Fruit fly (Drosophila melanogaster) whole organism: ENCODE measurements around the gene CG1695.
A peak's percentile ranks its signal among the peaks of the same experiment; 100 is the strongest.

Experiments used
- CG8478 ChIP-seq: fragments of >200 bp; optimal IDR thresholded peaks from 2 replicates; lab custom pipeline; 2018; ENCODE audit warnings: inconsistent platforms
- Dll ChIP-seq: fragments of >200 bp; optimal IDR thresholded peaks from 2 replicates; lab custom pipeline; 2017
- EcR ChIP-seq, 2 experiments: fragments of >200 bp; optimal IDR thresholded peaks; 2 replicates each; lab custom pipeline; 2017; ENCODE audit warnings: missing biosample characterization in 2 of 2, missing genetic modification characterization in 2 of 2, missing genetic modification reagents in 2 of 2
- pan ChIP-seq: fragments of >200 bp; optimal IDR thresholded peaks from 2 replicates; lab custom pipeline; 2017
- psq ChIP-seq: fragments of >200 bp; optimal IDR thresholded peaks from 2 replicates; lab custom pipeline; 2017
- usp ChIP-seq: fragments of >200 bp; optimal IDR thresholded peaks from 2 replicates; lab custom pipeline; 2017; ENCODE audit warnings: missing biosample characterization, missing genetic modification characterization, mixed read lengths

CG1695 gene

dm6 chrX:20433345-20434332, at the start of gene CG1695:
TSS of gene CG1695 (plus strand) at chrX:20433950.
- TF ChIP-seq usp (GFP tag; lab: Kevin White, UChicago) (no peak), psq (no peak), EcR (GFP tag; optimal IDR thresholded peaks at IDR 0.05; lab: Kevin White, UChicago) (no peak)

DNA sequence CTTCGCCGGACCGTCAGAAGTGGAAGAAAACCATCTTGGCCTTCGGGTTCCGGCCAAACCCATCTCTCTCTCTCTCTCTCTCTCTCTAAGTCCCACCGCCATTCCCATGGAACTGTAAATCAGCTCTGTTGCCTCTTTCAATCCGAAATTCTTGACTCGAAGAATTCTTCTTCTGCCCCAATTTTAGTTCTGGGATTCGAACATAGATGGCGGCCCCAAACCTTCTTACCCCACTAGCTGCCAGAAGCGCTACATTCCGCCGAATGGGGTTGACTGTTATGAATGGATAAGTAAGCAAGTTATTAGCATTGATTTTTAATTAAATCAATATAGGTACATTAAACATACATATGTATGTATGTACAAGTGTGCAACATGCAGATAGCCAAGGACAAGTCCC, 47.9 kb upstream of the CG1695 start:
- no peak for TF ChIP-seq Dll (lab: Kevin White, UChicago)
- TF ChIP-seq CG8478 (lab: Kevin White, UChicago) = no peak
- no peak for TF ChIP-seq psq
- TF ChIP-seq pan (lab: Kevin White, UChicago) = no peak
- TF ChIP-seq usp (GFP tag; lab: Kevin White, UChicago) = no peak
- TF ChIP-seq EcR (GFP tag; optimal IDR thresholded peaks at IDR 0.05; lab: Kevin White, UChicago) = no peak

- TF ChIP-seq Dll (lab: Kevin White, UChicago) (no peak), CG8478 (lab: Kevin White, UChicago) (no peak), usp (GFP tag; lab: Kevin White, UChicago) (no peak), EcR (GFP tag; optimal IDR thresholded peaks at IDR 0.05; lab: Kevin White, UChicago) (no peak), pan (lab: Kevin White, UChicago) (no peak), psq (no peak)
Measured at dm6 chrX:20389633-20390032, 44.1 kb upstream of the CG1695 start.

dm6 chrX:20390706-20391105, 43.0 kb upstream of the CG1695 start, which contains the start of gene jb:
TSS of gene jb (minus strand) at chrX:20390806.
- TF ChIP-seq pan (lab: Kevin White, UChicago) (no peak), Dll (lab: Kevin White, UChicago) (no peak), EcR (GFP tag; optimal IDR thresholded peaks at IDR 0.05; lab: Kevin White, UChicago) (no peak), usp (GFP tag; lab: Kevin White, UChicago) (no peak), psq (no peak), CG8478 (lab: Kevin White, UChicago) (no peak)

dm6 chrX:20391230-20391629, 42.5 kb upstream of the CG1695 start:
- TF ChIP-seq EcR (GFP tag; optimal IDR thresholded peaks at IDR 0.05; lab: Kevin White, UChicago) = no peak
- no peak for TF ChIP-seq psq

- TF ChIP-seq CG8478 (lab: Kevin White, UChicago) = no peak
- TF ChIP-seq pan (lab: Kevin White, UChicago) = no peak
- no peak for TF ChIP-seq Dll (lab: Kevin White, UChicago)
- TF ChIP-seq usp (GFP tag; lab: Kevin White, UChicago) = no peak
- TF ChIP-seq psq = no peak
- TF ChIP-seq EcR (GFP tag; optimal IDR thresholded peaks at IDR 0.05; lab: Kevin White, UChicago) = no peak
Measured at dm6 chrX:20393580-20393979, 40.2 kb upstream of the CG1695 start, which contains the start of gene Syx16. TSS of gene Syx16 (minus strand) at chrX:20393751.

- TF ChIP-seq Dll (lab: Kevin White, UChicago) (no peak), psq (no peak), CG8478 (lab: Kevin White, UChicago) (no peak), pan (lab: Kevin White, UChicago) (no peak), EcR (GFP tag; optimal IDR thresholded peaks at IDR 0.05; lab: Kevin White, UChicago) (no peak), usp (GFP tag; lab: Kevin White, UChicago) (no peak)
Measured at dm6 chrX:20394066-20394913, 39.5 kb upstream of the CG1695 start, which contains the start of gene HERC2. TSS of gene HERC2 (plus strand) at chrX:20394395.

DNA sequence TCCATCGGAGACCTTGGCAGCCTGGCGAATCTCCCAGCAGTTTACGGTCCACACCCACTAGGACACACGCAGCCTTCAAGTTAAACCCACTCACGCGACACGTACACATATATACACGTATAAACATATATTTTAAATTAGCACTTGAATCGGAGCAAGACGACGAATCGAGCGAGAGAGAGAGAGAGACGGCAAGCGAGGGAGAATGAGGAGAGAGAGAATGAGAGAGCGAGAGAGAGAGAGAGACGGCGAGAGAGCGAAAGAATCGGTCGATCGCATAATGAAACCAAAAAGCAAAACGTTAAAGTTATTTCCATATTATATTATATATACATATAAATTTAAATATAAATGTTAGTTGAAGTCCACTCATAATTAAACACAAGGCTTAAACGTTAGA, 22.1 kb upstream of the CG1695 start:
- TF ChIP-seq CG8478 (lab: Kevin White, UChicago) (peak; percentile 42), psq (no peak), EcR (GFP tag; optimal IDR thresholded peaks at IDR 0.05; lab: Kevin White, UChicago) (no peak), usp (GFP tag; lab: Kevin White, UChicago) (no peak)

dm6 chrX:20413481-20413880, 20.3 kb upstream of the CG1695 start, which contains the start of gene CG15459:
TSS of gene CG15459 (minus strand) at chrX:20413581.
- TF ChIP-seq Dll (lab: Kevin White, UChicago) (no peak), usp (GFP tag; lab: Kevin White, UChicago) (no peak)

dm6 chrX:20414099-20414498, 19.7 kb upstream of the CG1695 start, which contains the start of gene CG15458:
TSS of gene CG15458 (minus strand) at chrX:20414199.
- TF ChIP-seq CG8478 (lab: Kevin White, UChicago) (no peak), pan (lab: Kevin White, UChicago) (no peak), EcR (GFP tag; optimal IDR thresholded peaks at IDR 0.05; lab: Kevin White, UChicago) (no peak), usp (GFP tag; lab: Kevin White, UChicago) (no peak), psq (no peak)

- TF ChIP-seq pan (lab: Kevin White, UChicago) (no peak), EcR (GFP tag; optimal IDR thresholded peaks at IDR 0.05; lab: Kevin White, UChicago) (no peak), Dll (lab: Kevin White, UChicago) (no peak), CG8478 (lab: Kevin White, UChicago) (no peak), usp (GFP tag; lab: Kevin White, UChicago) (no peak), psq (no peak)
Measured at dm6 chrX:20415444-20415843, 18.3 kb upstream of the CG1695 start, which contains the start of gene Obp19a. TSS of gene Obp19a (plus strand) at chrX:20415744.
